Fruit fly (Drosophila melanogaster) whole organism, pupa: ENCODE data around the gene CG14835.

Experiments used
- CG10348 ChIP-seq: fragments of 200-800 bp; sonication (Bioruptor generic); IDR thresholded peaks from 2 replicates; pipeline ENCODE4 v1.3.6; 2022; ENCODE audit warnings: missing biosample characterization, missing genetic modification characterization
- CG34367 ChIP-seq: fragments of 200-800 bp; sonication (Bioruptor generic); optimal IDR thresholded peaks from 2 replicates; lab custom pipeline; 2018; ENCODE audit warnings: missing biosample characterization, mild to moderate bottlenecking, missing genetic modification characterization
- Pif1B ChIP-seq: fragments of 200-800 bp; sonication (Bioruptor generic); optimal IDR thresholded peaks from 3 replicates; lab custom pipeline; 2016; ENCODE audit warnings: missing biosample characterization, missing genetic modification characterization

DNA sequence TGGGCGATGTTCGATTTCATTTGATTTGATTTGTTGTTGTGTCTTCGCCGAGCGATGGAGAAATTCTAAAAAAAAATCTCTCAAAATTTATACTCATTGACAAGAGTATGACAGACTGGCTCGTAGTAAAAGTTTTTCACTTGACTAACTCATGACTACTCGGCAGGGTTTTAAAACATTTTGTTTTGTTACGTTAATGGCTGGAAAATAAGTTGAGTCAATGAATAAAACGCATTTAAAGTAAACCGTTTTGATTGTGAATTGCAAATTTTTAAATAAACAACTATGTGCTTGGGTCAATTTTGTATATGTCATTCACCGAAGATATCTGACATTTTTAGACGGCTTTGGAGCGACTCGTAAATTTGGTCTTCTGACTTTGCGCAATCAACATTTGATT lies 33.2 kb downstream of the CG14835 start, which contains the start of gene CG8560:
- TF ChIP-seq Pif1B (GFP tag; lab: Kevin White, UChicago) = no peak
- TF ChIP-seq CG34367 (tag; lab: Kevin White, UChicago) = no peak
- no peak for TF ChIP-seq CG10348
